Worm (Caenorhabditis elegans) whole organism, L2 larva: ENCODE data around the gene fbxb-104.
A peak's percentile ranks its signal among the peaks of the same experiment; 100 is the strongest.

Experiments
- F13H6.1 ChIP-seq: sonication (generic microtip); optimal IDR thresholded peaks from 2 replicates; lab custom pipeline; 2016; ENCODE audit warnings: missing genetic modification characterization, missing compliant biosample characterization
- ama-1 ChIP-seq: fragments of 150-350 bp; optimal IDR thresholded peaks from 2 replicates; lab custom pipeline; 2018; ENCODE audit warnings: inconsistent platforms
- blmp-1 ChIP-seq: sonication (generic microtip); optimal IDR thresholded peaks from 2 replicates; lab custom pipeline; 2017; ENCODE audit warnings: missing genetic modification characterization, mild to moderate bottlenecking, missing compliant biosample characterization, antibody characterized with exemption, moderate library complexity; ENCODE audit not compliant: insufficient read depth
- ceh-16 ChIP-seq: fragments of 150-350 bp; optimal IDR thresholded peaks from 2 replicates; lab custom pipeline; 2014; ENCODE audit warnings: missing biosample characterization, missing genetic modification characterization
- ceh-82 ChIP-seq: fragments of 150-350 bp; optimal IDR thresholded peaks from 2 replicates; lab custom pipeline; 2014; ENCODE audit warnings: missing biosample characterization, missing genetic modification characterization
- fos-1 ChIP-seq: fragments of 150-350 bp; optimal IDR thresholded peaks from 2 replicates; lab custom pipeline; 2014; ENCODE audit warnings: missing biosample characterization, missing genetic modification characterization
- nhr-237 ChIP-seq: fragments of 150-350 bp; optimal IDR thresholded peaks from 2 replicates; lab custom pipeline; 2014; ENCODE audit warnings: missing biosample characterization, missing genetic modification characterization
- nhr-25 ChIP-seq: fragments of 150-350 bp; sonication (generic microtip); optimal IDR thresholded peaks from 3 replicates; lab custom pipeline; 2014; ENCODE audit warnings: missing biosample characterization, missing genetic modification characterization
- snpc-4 ChIP-seq: fragments of 150-350 bp; optimal IDR thresholded peaks from 2 replicates; lab custom pipeline; 2014; ENCODE audit warnings: missing biosample characterization, missing genetic modification characterization
- unc-39 ChIP-seq: fragments of 150-350 bp; optimal IDR thresholded peaks from 2 replicates; lab custom pipeline; 2014; ENCODE audit warnings: missing biosample characterization, missing genetic modification characterization
- unc-62 ChIP-seq: fragments of 150-350 bp; optimal IDR thresholded peaks from 2 replicates; lab custom pipeline; 2014; ENCODE audit warnings: missing biosample characterization, missing genetic modification reagents, missing genetic modification characterization
- ztf-11 ChIP-seq: sonication (generic microtip); optimal IDR thresholded peaks from 2 replicates; lab custom pipeline; 2017; ENCODE audit warnings: missing biosample characterization, missing genetic modification characterization

ce11 chrII:3518961-3519544 is 42.0 kb upstream of the fbxb-104 start, which contains the start of gene clec-126:
- TF ChIP-seq ztf-11 (tag; lab: Kevin White, UChicago) (no peak), blmp-1 (tag; lab: Kevin White, UChicago) (no peak), snpc-4 (tag; lab: Kevin White, UChicago) (peak; percentile 32), fos-1 (tag; lab: Kevin White, UChicago) (peak; percentile 77), ama-1 (lab: Kevin White, UChicago) (no peak), nhr-25 (peak; percentile 12), unc-62 (GFP tag; lab: Kevin White, UChicago) (no peak), F13H6.1 (tag; lab: Kevin White, UChicago) (peak; percentile 66), ceh-82 (tag; lab: Kevin White, UChicago) (no peak), unc-39 (tag; lab: Kevin White, UChicago) (no peak), nhr-237 (no peak), ceh-16 (tag; lab: Kevin White, UChicago) (peak; percentile 2)
